Worm (Caenorhabditis elegans): ENCODE measurements around the gene B0024.3.

B0024.3 gene

DNA sequence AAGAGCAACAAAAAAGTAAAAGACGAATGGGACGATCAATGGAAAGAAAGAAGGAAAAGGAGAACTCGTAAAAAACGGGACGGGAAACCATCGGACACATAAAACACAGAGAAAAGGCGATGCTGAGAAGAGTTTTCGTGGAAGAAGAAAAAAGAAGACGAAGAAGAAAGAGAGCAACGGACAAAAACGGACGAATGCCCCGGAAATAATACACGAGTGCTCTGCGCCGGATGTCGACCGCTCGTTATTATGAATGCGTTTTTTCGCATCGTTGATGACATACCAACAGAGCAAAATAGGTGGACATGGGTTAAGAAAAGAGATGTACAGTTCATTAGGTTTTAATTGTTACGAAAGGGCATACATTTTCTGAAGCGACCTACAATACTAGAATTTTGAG is 11.7 kb upstream of the B0024.3 start, which contains the start of gene Y22F5A.11:
Y22F5A.11 (minus strand) TSS at position 28 of the 400 bp plus-strand sequence.
- TF ChIP-seq tbx-11 (GFP tag; IDR thresholded peaks at IDR 0.05) (no peak), scrt-1 (GFP tag; IDR thresholded peaks at IDR 0.05) (no peak), ceh-36 (tag; optimal IDR thresholded peaks at IDR 0.05) (no peak), sea-1 (GFP tag; conservative IDR thresholded peaks at IDR 0.05) (no peak), ceh-13 (GFP tag; optimal IDR thresholded peaks at IDR 0.05) (no peak), hmg-4 (GFP tag; optimal IDR thresholded peaks at IDR 0.05) (no peak), aly-1 (tag; optimal IDR thresholded peaks at IDR 0.05) (no peak), F13C5.2 (tag; optimal IDR thresholded peaks at IDR 0.05) (no peak), ama-1 (optimal IDR thresholded peaks at IDR 0.05) (no peak), B0310.2 (tag; optimal IDR thresholded peaks at IDR 0.05) (no peak), pes-1 (GFP tag; IDR thresholded peaks at IDR 0.05) (no peak), hmbx-1 (tag; optimal IDR thresholded peaks at IDR 0.05) (no peak), flt-1 (GFP tag; IDR thresholded peaks at IDR 0.05) (no peak), tbx-37 (GFP tag; conservative IDR thresholded peaks at IDR 0.05) (no peak)

DNA sequence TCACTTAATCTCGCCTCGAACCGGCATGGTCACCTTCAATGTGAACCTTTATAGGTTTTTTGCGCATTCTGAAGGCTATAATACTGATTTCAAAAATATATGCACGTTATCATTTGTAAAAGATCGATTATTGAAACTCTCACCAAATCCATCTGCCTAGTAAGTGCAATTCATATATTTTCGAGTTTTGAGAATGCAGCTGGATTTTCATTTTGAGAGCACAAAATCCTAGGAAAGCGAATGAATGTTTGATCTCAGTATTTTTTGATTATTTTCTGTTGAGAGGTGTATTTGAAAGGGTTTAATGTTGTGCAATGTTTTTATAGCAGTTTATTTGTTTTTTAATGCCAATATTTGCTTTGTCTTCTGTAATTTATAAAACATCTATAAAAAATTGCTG is 11.3 kb upstream of the B0024.3 start:
- TF ChIP-seq sea-1 (GFP tag; conservative IDR thresholded peaks at IDR 0.05) (no peak), aly-1 (tag; optimal IDR thresholded peaks at IDR 0.05) (no peak), hnd-1 (tag; optimal IDR thresholded peaks at IDR 0.05) (no peak), tbx-37 (GFP tag; conservative IDR thresholded peaks at IDR 0.05) (no peak), hmg-4 (GFP tag; optimal IDR thresholded peaks at IDR 0.05) (no peak), ama-1 (optimal IDR thresholded peaks at IDR 0.05) (no peak), ceh-13 (GFP tag; optimal IDR thresholded peaks at IDR 0.05) (no peak), ets-7 (tag; optimal IDR thresholded peaks at IDR 0.05) (no peak), tra-4 (tag; optimal IDR thresholded peaks at IDR 0.05) (no peak), scrt-1 (GFP tag; IDR thresholded peaks at IDR 0.05) (no peak), B0310.2 (tag; optimal IDR thresholded peaks at IDR 0.05) (no peak), pes-1 (GFP tag; IDR thresholded peaks at IDR 0.05) (no peak), flt-1 (GFP tag; IDR thresholded peaks at IDR 0.05) (no peak), ceh-36 (tag; optimal IDR thresholded peaks at IDR 0.05) (no peak), F13C5.2 (tag; optimal IDR thresholded peaks at IDR 0.05) (no peak), tbx-11 (GFP tag; IDR thresholded peaks at IDR 0.05) (no peak)

DNA sequence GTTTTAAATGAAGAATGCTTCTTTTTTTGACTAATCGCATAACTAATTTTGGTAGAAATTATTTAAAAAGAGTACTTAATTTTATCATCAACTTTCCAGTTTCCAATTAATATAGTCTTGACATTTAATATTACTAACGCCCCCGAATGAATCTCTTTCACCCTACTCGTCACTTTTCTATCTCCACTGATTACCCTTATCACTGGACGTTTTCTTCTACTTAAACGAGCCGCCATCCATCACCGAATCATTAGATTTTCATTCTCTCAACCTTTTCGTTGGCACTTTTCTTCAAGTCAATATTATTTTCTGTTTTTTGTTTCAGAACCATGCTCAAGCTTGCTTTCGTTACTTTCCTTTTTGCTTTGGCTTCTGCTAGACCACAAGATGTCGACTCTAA is 9.8 kb upstream of the B0024.3 start, which contains the start of gene lys-1:
lys-1 (plus strand) TSS at position 326 of the 400 bp plus-strand sequence.
- no peak for TF ChIP-seq B0310.2 (tag; optimal IDR thresholded peaks at IDR 0.05)
- no peak for TF ChIP-seq flt-1 (GFP tag; IDR thresholded peaks at IDR 0.05)
- no peak for TF ChIP-seq ets-7 (tag; optimal IDR thresholded peaks at IDR 0.05)
- TF ChIP-seq tbx-11 (GFP tag; IDR thresholded peaks at IDR 0.05), result no peak

DNA sequence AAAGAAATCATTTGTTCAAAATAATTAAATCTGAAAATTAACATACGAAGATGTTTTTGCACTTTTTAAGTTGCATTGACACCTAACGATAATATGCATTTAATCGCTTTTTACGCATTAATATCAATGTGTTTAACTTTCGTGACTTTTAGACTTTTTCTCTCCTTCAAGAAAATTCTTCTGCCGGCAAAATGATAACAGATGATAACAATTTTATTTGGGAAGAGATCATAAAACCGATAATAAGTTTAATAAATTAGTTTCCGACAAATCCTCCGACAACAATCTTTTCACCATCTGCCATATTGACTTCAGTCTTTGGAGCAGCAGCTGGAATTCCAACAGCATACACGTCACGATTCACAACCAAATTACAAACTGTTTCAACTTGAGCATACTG is 7.2 kb upstream of the B0024.3 start:
- TF ChIP-seq ceh-36 (tag; optimal IDR thresholded peaks at IDR 0.05) (no peak), tbx-11 (GFP tag; IDR thresholded peaks at IDR 0.05) (no peak), flt-1 (GFP tag; IDR thresholded peaks at IDR 0.05) (no peak), scrt-1 (GFP tag; IDR thresholded peaks at IDR 0.05) (no peak), pes-1 (GFP tag; IDR thresholded peaks at IDR 0.05) (no peak), hmbx-1 (tag; optimal IDR thresholded peaks at IDR 0.05) (no peak), aly-1 (tag; optimal IDR thresholded peaks at IDR 0.05) (no peak), hnd-1 (tag; optimal IDR thresholded peaks at IDR 0.05) (no peak), tra-4 (tag; optimal IDR thresholded peaks at IDR 0.05) (no peak), ama-1 (optimal IDR thresholded peaks at IDR 0.05) (no peak)

DNA sequence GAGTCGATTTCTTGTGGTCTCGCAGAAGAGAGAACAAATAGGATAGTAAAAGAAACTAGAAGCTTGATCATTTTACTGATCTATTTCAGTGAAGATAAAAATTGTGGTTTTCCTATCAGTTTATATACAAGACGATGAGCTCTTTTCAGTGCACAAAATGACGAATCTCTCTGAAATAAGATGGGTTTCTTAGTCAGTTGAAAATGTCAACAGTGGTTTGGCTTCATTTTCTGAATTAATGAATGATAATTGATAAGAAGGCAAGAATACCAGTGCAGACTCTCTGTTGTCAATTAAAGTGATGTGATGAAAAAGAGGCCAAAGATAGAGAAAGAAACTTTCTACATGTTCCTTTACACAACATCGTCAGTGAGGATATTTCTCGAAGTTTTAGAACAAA is 6.0 kb upstream of the B0024.3 start, which contains the start of gene lys-2:
lys-2 (minus strand) TSS at position 101 of the 400 bp plus-strand sequence.
- TF ChIP-seq tbx-37 (GFP tag; conservative IDR thresholded peaks at IDR 0.05), result no peak
- no peak for TF ChIP-seq ama-1 (optimal IDR thresholded peaks at IDR 0.05)

DNA sequence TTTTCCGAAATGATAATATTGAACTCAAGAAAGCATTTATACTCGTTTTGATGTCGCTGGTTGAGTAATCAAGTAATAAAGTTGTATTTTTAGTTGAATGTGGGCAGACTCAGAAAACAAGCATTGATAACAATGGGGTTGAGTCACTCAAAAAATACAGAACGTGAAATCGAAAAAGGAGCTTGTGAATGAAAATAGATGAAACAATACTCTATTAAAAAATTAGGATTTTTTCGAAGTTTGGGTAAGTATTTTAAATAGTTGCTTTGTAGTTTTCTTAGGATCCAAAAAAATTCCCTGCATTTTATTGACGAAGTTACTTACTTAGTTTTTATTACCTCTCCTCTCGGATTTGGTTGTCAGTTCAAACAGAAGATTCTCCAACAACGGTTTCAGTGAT is 3.9 kb upstream of the B0024.3 start, which contains the start of gene lys-3:
lys-3 (minus strand) TSS at position 101 of the 400 bp plus-strand sequence.
- TF ChIP-seq hmg-4 (GFP tag; optimal IDR thresholded peaks at IDR 0.05) (no peak), sea-1 (GFP tag; conservative IDR thresholded peaks at IDR 0.05) (no peak), tbx-37 (GFP tag; conservative IDR thresholded peaks at IDR 0.05) (no peak), ceh-36 (tag; optimal IDR thresholded peaks at IDR 0.05) (no peak), hmbx-1 (tag; optimal IDR thresholded peaks at IDR 0.05) (no peak), flt-1 (GFP tag; IDR thresholded peaks at IDR 0.05) (no peak), scrt-1 (GFP tag; IDR thresholded peaks at IDR 0.05) (no peak), F13C5.2 (tag; optimal IDR thresholded peaks at IDR 0.05) (no peak), B0310.2 (tag; optimal IDR thresholded peaks at IDR 0.05) (no peak), ama-1 (optimal IDR thresholded peaks at IDR 0.05) (no peak), aly-1 (tag; optimal IDR thresholded peaks at IDR 0.05) (no peak), ets-7 (tag; optimal IDR thresholded peaks at IDR 0.05) (no peak), tbx-11 (GFP tag; IDR thresholded peaks at IDR 0.05) (no peak), hnd-1 (tag; optimal IDR thresholded peaks at IDR 0.05) (no peak), tra-4 (tag; optimal IDR thresholded peaks at IDR 0.05) (no peak)

DNA sequence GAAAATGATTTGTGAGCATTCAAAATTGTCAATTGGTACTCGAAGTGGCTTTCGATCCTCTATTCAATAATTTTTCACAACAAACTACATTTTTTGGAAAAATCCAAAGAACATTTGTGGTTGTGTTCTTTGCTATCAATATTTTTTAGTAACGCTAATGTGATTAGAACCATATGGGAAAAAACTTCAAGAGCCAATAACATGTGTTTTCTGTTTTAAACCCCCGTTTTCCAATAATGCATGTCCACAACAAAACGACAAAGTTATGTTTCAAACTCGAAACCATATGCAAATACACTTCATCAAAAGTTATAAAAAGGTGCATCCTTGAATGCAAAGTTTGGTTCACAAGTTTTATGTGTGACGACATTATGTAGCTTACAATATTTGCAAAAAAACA is 1.5 kb upstream of the B0024.3 start:
- no peak for TF ChIP-seq hmbx-1 (tag; optimal IDR thresholded peaks at IDR 0.05)
- TF ChIP-seq ceh-36 (tag; optimal IDR thresholded peaks at IDR 0.05), result no peak
- no peak for TF ChIP-seq flt-1 (GFP tag; IDR thresholded peaks at IDR 0.05)
- no peak for TF ChIP-seq hnd-1 (tag; optimal IDR thresholded peaks at IDR 0.05)
- no peak for TF ChIP-seq B0310.2 (tag; optimal IDR thresholded peaks at IDR 0.05)
- no peak for TF ChIP-seq ceh-13 (GFP tag; optimal IDR thresholded peaks at IDR 0.05)
- TF ChIP-seq ets-7 (tag; optimal IDR thresholded peaks at IDR 0.05), result no peak
- no peak for TF ChIP-seq pes-1 (GFP tag; IDR thresholded peaks at IDR 0.05)
- TF ChIP-seq tbx-11 (GFP tag; IDR thresholded peaks at IDR 0.05), result no peak
- TF ChIP-seq ama-1 (optimal IDR thresholded peaks at IDR 0.05), result no peak
- no peak for TF ChIP-seq sea-1 (GFP tag; conservative IDR thresholded peaks at IDR 0.05)
- TF ChIP-seq aly-1 (tag; optimal IDR thresholded peaks at IDR 0.05), result no peak
- no peak for TF ChIP-seq tbx-37 (GFP tag; conservative IDR thresholded peaks at IDR 0.05)
- TF ChIP-seq F13C5.2 (tag; optimal IDR thresholded peaks at IDR 0.05), result no peak
- no peak for TF ChIP-seq tra-4 (tag; optimal IDR thresholded peaks at IDR 0.05)
- no peak for TF ChIP-seq scrt-1 (GFP tag; IDR thresholded peaks at IDR 0.05)
- TF ChIP-seq hmg-4 (GFP tag; optimal IDR thresholded peaks at IDR 0.05), result no peak

DNA sequence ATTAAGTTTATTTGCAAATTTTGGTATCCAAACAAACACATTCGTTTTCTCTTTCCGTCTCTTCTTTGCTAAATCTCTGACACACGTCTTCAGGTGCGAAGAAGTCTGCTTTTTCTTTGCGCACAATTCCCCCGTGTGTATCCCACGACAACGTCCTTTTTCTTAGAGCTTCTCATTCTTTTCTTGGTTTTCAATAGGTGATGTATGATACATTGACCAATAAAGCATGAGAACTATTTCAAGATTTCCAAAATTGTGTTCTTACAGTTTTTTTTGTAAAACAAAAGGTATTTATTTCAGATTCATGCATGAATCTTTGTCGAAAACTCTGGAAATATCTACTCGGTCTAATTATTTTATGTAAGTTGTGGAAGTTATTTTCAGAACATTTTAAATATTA is 2.4 kb downstream of the B0024.3 start, which contains the start of gene B0024.15:
B0024.15 (plus strand) TSS at position 301 of the 400 bp plus-strand sequence.
- TF ChIP-seq hmbx-1 (tag; optimal IDR thresholded peaks at IDR 0.05), result no peak
- TF ChIP-seq ama-1 (optimal IDR thresholded peaks at IDR 0.05), result no peak
- no peak for TF ChIP-seq sea-1 (GFP tag; conservative IDR thresholded peaks at IDR 0.05)
- TF ChIP-seq ceh-13 (GFP tag; optimal IDR thresholded peaks at IDR 0.05), result no peak
- TF ChIP-seq hnd-1 (tag; optimal IDR thresholded peaks at IDR 0.05), result no peak
- TF ChIP-seq B0310.2 (tag; optimal IDR thresholded peaks at IDR 0.05), result no peak
- no peak for TF ChIP-seq tbx-37 (GFP tag; conservative IDR thresholded peaks at IDR 0.05)
- TF ChIP-seq ets-7 (tag; optimal IDR thresholded peaks at IDR 0.05), result no peak
- TF ChIP-seq pes-1 (GFP tag; IDR thresholded peaks at IDR 0.05), result no peak
- TF ChIP-seq tbx-11 (GFP tag; IDR thresholded peaks at IDR 0.05), result no peak
- no peak for TF ChIP-seq tra-4 (tag; optimal IDR thresholded peaks at IDR 0.05)
- TF ChIP-seq hmg-4 (GFP tag; optimal IDR thresholded peaks at IDR 0.05), result no peak
- TF ChIP-seq aly-1 (tag; optimal IDR thresholded peaks at IDR 0.05), result no peak
